Worm (Caenorhabditis elegans): ENCODE data around the gene ZK666.8.

- TF ChIP-seq ama-1 (optimal IDR thresholded peaks at IDR 0.05) (no peak), ama-1 (GFP tag; optimal IDR thresholded peaks at IDR 0.05) (no peak), F49E8.2 (tag; optimal IDR thresholded peaks at IDR 0.05; ENCODE audit: insufficient read depth) (no peak), nhr-80 (tag; optimal IDR thresholded peaks at IDR 0.05) (no peak), tbx-9 (tag; optimal IDR thresholded peaks at IDR 0.05; ENCODE audit: borderline replicate concordance) (no peak), him-1 (tag; optimal IDR thresholded peaks at IDR 0.05) (no peak), mxl-1 (tag; optimal IDR thresholded peaks at IDR 0.05) (no peak), tlf-1 (GFP tag; optimal IDR thresholded peaks at IDR 0.05) (no peak), pha-4 (tag; optimal IDR thresholded peaks at IDR 0.05) (no peak)
Measured at ce11 chrII:10461207-10461606, 31.7 kb downstream of the ZK666.8 start, which contains the start of gene ZK673.5.
